Fruit fly (Drosophila melanogaster) whole organism, prepupa: ENCODE results near the gene Ucp4C.

Source experiments
- Blimp-1 ChIP-seq: fragments of 200-800 bp; sonication (Bioruptor generic); optimal IDR thresholded peaks from 3 replicates; lab custom pipeline; 2017; ENCODE audit warnings: missing biosample characterization, missing genetic modification characterization, mild to moderate bottlenecking, moderate library complexity, missing genetic modification reagents
- CG10631 ChIP-seq: fragments of 200-800 bp; sonication (Bioruptor generic); optimal IDR thresholded peaks from 2 replicates; lab custom pipeline; 2016; ENCODE audit warnings: missing biosample characterization, missing genetic modification characterization
- CG10669 ChIP-seq: fragments of 200-800 bp; sonication (Bioruptor generic); optimal IDR thresholded peaks from 3 replicates; lab custom pipeline; 2018; ENCODE audit warnings: missing biosample characterization, mild to moderate bottlenecking, missing genetic modification characterization, moderate library complexity
- CG11902 ChIP-seq: fragments of 200-800 bp; sonication (Bioruptor generic); optimal IDR thresholded peaks from 3 replicates; lab custom pipeline; 2016; ENCODE audit warnings: missing biosample characterization, missing genetic modification characterization
- CG1621 ChIP-seq: fragments of 200-800 bp; sonication (Bioruptor generic); optimal IDR thresholded peaks from 3 replicates; lab custom pipeline; 2018; ENCODE audit warnings: missing biosample characterization, mild to moderate bottlenecking, missing genetic modification characterization
- CG32006 ChIP-seq: fragments of 200-800 bp; sonication (Bioruptor generic); optimal IDR thresholded peaks from 3 replicates; lab custom pipeline; 2017; ENCODE audit warnings: missing biosample characterization, mild to moderate bottlenecking, missing genetic modification characterization
- CG34406 ChIP-seq: fragments of 200-800 bp; sonication (Bioruptor generic); optimal IDR thresholded peaks from 3 replicates; lab custom pipeline; 2016; ENCODE audit warnings: missing biosample characterization, missing genetic modification characterization
- CG6163 ChIP-seq: fragments of 200-800 bp; sonication (Bioruptor generic); IDR thresholded peaks from 3 replicates; pipeline ENCODE4 v1.3.6; 2022; ENCODE audit warnings: missing biosample characterization, missing genetic modification characterization
- CG6276 ChIP-seq: fragments of 200-800 bp; sonication (Bioruptor generic); optimal IDR thresholded peaks from 2 replicates; lab custom pipeline; 2017; ENCODE audit warnings: missing biosample characterization, mild to moderate bottlenecking, missing genetic modification characterization
- CG6792 ChIP-seq: fragments of 200-800 bp; sonication (Bioruptor generic); optimal IDR thresholded peaks from 3 replicates; lab custom pipeline; 2016; ENCODE audit warnings: missing biosample characterization, missing genetic modification characterization
- CG6808 ChIP-seq: fragments of 200-800 bp; sonication (Bioruptor generic); optimal IDR thresholded peaks from 3 replicates; lab custom pipeline; 2017; ENCODE audit warnings: missing biosample characterization, missing genetic modification characterization, mild to moderate bottlenecking, moderate library complexity, missing genetic modification reagents
- CG6854 ChIP-seq: fragments of 200-800 bp; sonication (Bioruptor generic); optimal IDR thresholded peaks from 2 replicates; lab custom pipeline; 2017; ENCODE audit warnings: missing biosample characterization, mild to moderate bottlenecking, missing genetic modification characterization
- CG7368 ChIP-seq: fragments of 200-800 bp; sonication (Bioruptor generic); optimal IDR thresholded peaks from 3 replicates; lab custom pipeline; 2016; ENCODE audit warnings: missing biosample characterization, missing genetic modification characterization
- CG8119 ChIP-seq: fragments of 200-800 bp; sonication (Bioruptor generic); IDR thresholded peaks from 3 replicates; pipeline ENCODE4 v1.3.6; 2022; ENCODE audit warnings: missing biosample characterization, missing genetic modification characterization
- CG8319 ChIP-seq: fragments of 200-800 bp; sonication (Bioruptor generic); optimal IDR thresholded peaks from 3 replicates; lab custom pipeline; 2016; ENCODE audit warnings: missing biosample characterization, missing genetic modification characterization
- CG8632 ChIP-seq: fragments of 200-800 bp; sonication (Bioruptor generic); optimal IDR thresholded peaks from 3 replicates; lab custom pipeline; 2016; ENCODE audit warnings: missing biosample characterization, missing genetic modification characterization
- Eip75B ChIP-seq: fragments of 200-800 bp; sonication (Bioruptor generic); optimal IDR thresholded peaks from 3 replicates; lab custom pipeline; 2016; ENCODE audit warnings: missing biosample characterization, missing genetic modification characterization
- Eip78C ChIP-seq: fragments of 200-800 bp; sonication (Bioruptor generic); peaks from one replicate; lab custom pipeline; 2016; ENCODE audit warnings: missing biosample characterization, missing genetic modification characterization
- Eip93F ChIP-seq: fragments of 200-800 bp; sonication (Bioruptor generic); optimal IDR thresholded peaks from 2 replicates; lab custom pipeline; 2016; ENCODE audit warnings: missing biosample characterization, mild to moderate bottlenecking, missing genetic modification characterization
- Ets21C ChIP-seq: fragments of 200-800 bp; sonication (Bioruptor generic); optimal IDR thresholded peaks from 3 replicates; lab custom pipeline; 2016; ENCODE audit warnings: missing biosample characterization, missing genetic modification characterization
- Ets96B ChIP-seq: fragments of 200-800 bp; optimal IDR thresholded peaks from 2 replicates; lab custom pipeline; 2019; ENCODE audit warnings: missing biosample characterization, mild to moderate bottlenecking, missing genetic modification characterization, moderate library complexity
- Hr38 ChIP-seq: sonication (Bioruptor generic); optimal IDR thresholded peaks from 2 replicates; lab custom pipeline; 2016; ENCODE audit warnings: missing biosample characterization, missing genetic modification characterization
- Lpt ChIP-seq: fragments of 200-800 bp; sonication (Bioruptor generic); optimal IDR thresholded peaks from 3 replicates; lab custom pipeline; 2016; ENCODE audit warnings: missing biosample characterization, missing genetic modification characterization
- Sox14 ChIP-seq: fragments of 200-800 bp; sonication (Bioruptor generic); optimal IDR thresholded peaks from 3 replicates; lab custom pipeline; 2016; ENCODE audit warnings: missing biosample characterization, missing genetic modification characterization
- achi ChIP-seq: fragments of 200-800 bp; sonication (Bioruptor generic); optimal IDR thresholded peaks from 3 replicates; lab custom pipeline; 2016; ENCODE audit warnings: missing biosample characterization, missing genetic modification characterization
- cyc ChIP-seq: fragments of 200-800 bp; sonication (Bioruptor generic); optimal IDR thresholded peaks from 3 replicates; lab custom pipeline; 2016; ENCODE audit warnings: missing biosample characterization, missing genetic modification characterization
- esn ChIP-seq: fragments of 200-800 bp; sonication (Bioruptor generic); optimal IDR thresholded peaks from 2 replicates; lab custom pipeline; 2016; ENCODE audit warnings: missing biosample characterization, mild to moderate bottlenecking, missing genetic modification characterization, moderate library complexity
- fkh ChIP-seq: fragments of 200-800 bp; sonication (Bioruptor generic); optimal IDR thresholded peaks from 3 replicates; lab custom pipeline; 2017; ENCODE audit warnings: missing biosample characterization, mild to moderate bottlenecking, missing genetic modification characterization, moderate library complexity
- net ChIP-seq: fragments of 200-800 bp; sonication (Bioruptor generic); optimal IDR thresholded peaks from 3 replicates; lab custom pipeline; 2016; ENCODE audit warnings: missing biosample characterization, missing genetic modification characterization
- salr ChIP-seq, 2 experiments: fragments of 200-800 bp; sonication (Bioruptor generic); optimal IDR thresholded peaks; 3 replicates each; lab custom pipeline; 2016 to 2018; ENCODE audit warnings: missing biosample characterization in 2 of 2, missing genetic modification characterization in 2 of 2, mild to moderate bottlenecking in 1 of 2
- svp ChIP-seq: fragments of 200-800 bp; sonication (Bioruptor generic); peaks from one replicate; lab custom pipeline; 2016; ENCODE audit warnings: missing biosample characterization, missing genetic modification characterization

Ucp4C gene

DNA sequence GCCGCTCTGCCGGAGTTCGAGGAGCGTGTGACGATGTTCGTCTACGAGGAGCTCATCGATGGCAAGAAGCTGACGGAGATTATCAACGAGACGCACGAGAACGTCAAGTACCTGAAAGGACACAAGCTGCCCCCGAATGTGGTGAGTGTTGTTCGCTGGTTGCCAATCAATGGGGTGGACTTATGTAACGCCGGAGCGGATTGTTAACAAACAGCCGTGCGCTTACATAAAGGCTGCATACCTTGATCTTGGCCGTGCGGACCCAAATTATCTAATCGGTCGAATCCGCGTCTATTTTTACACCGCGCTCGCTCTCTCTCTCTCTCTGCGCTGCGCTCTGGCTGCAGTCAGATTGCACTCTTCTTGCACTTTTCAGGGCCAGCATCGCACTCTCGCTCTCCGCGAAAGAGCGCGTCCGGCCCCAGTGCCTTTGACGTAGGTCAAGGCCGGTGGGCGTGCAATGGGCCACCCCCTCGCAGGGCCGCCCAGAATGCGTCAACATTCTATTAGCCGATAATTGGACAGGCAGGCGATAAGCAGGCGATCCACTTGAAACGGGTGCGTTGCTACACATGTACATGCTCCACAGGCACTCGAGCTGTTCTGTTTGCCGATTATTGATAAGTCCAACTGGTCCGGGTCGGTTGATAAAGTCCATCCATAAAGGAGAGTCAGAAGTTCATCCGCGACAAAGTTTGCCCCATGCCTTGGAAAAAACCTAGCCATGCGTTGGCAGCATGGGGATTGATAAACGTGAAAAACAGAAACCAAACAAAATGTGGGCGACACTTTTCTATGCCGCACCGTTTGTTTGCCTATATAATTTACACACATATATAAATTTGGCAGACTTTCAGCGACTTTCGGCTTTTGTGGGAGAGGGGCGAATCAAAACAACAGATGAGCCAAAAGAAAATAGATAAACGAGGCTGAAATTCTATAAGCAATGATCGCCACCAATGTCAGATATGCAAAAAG is 23.8 kb upstream of the Ucp4C start (continued):
- TF ChIP-seq Lpt (GFP tag; lab: Kevin White, UChicago) (no peak), achi (GFP tag; lab: Kevin White, UChicago) (no peak), CG6854 (GFP tag; lab: Kevin White, UChicago) (no peak), CG6808 (GFP tag; lab: Kevin White, UChicago) (no peak), salr (GFP tag; optimal IDR thresholded peaks at IDR 0.05; lab: Kevin White, UChicago) (no peak), CG6792 (no peak)
- TF ChIP-seq, all 60 proteins: peak for 12

DNA sequence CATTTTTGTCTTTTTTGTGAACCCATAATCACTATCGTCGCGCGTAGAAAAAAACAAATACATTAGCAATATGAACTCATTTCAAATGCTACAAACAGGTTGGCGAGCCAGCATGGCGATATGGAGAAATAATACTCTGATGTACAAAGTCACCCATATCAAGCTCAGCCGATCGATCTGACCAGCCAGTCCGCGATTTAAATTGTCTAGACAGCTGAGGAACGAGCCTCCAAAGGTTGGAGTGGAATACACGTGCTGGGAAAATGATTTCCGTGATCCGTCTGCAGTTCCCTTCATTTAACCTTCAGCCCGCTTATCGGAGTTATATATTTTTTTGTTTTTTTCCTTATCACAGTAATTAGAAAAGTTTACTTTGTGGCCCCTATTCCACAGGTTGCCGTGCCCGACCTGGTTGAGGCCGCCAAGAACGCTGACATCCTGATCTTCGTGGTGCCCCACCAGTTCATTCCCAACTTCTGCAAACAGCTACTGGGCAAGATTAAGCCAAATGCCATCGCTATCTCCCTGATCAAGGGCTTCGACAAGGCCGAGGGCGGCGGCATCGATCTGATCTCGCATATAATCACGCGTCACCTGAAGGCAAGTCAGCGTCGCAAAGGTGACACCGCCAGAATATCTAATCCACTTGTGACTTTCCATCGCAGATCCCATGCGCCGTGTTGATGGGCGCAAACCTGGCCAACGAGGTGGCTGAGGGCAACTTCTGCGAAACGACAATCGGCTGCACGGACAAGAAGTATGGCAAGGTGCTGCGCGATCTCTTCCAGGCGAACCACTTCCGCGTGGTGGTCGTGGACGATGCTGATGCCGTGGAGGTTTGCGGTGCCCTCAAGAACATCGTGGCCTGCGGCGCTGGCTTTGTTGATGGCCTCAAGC is 22.5 kb upstream of the Ucp4C start:
- peak; percentile 90 for TF ChIP-seq svp (GFP tag; lab: Kevin White, UChicago)
- TF ChIP-seq CG8119 (GFP tag; lab: Robert Waterston, UW) = no peak

DNA sequence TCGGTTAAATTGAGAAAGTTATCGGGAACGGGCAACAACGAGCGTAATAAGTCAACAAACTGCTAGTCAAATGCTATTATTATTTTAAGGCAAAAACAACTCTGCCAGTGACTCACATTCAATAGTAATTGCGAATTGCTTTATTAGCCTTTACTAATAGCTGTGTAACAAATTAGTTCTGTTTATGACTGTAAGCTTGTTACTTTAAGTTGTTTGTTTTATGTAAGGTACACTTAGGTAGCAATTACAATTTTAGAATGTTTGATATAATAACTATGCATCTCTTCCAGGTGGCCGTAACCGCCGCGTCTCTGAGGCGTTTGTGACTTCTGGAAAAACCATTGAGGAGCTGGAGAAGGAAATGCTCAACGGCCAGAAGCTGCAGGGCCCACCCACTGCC is 21.6 kb upstream of the Ucp4C start:
- TF ChIP-seq Eip75B (GFP tag; lab: Kevin White, UChicago) = no peak
- TF ChIP-seq Eip78C (GFP tag; lab: Kevin White, UChicago) = no peak
- TF ChIP-seq CG10669 = no peak
- TF ChIP-seq CG6808 (GFP tag; lab: Kevin White, UChicago) = no peak
- TF ChIP-seq fkh (GFP tag; lab: Kevin White, UChicago) = no peak
- TF ChIP-seq CG34406 = no peak
- TF ChIP-seq CG8319 (GFP tag; lab: Kevin White, UChicago) = no peak
- no peak for TF ChIP-seq cyc (GFP tag; lab: Kevin White, UChicago)
- no peak for TF ChIP-seq Ets96B (tag; lab: Kevin White, UChicago)
- no peak for TF ChIP-seq Hr38 (GFP tag; lab: Kevin White, UChicago)
- no peak for TF ChIP-seq CG11902
- TF ChIP-seq Blimp-1 (GFP tag; lab: Kevin White, UChicago) = no peak
- no peak for TF ChIP-seq CG32006 (GFP tag; lab: Kevin White, UChicago)
- TF ChIP-seq CG6276 (GFP tag; lab: Kevin White, UChicago) = no peak
- no peak for TF ChIP-seq CG8119 (GFP tag; lab: Robert Waterston, UW)
- no peak for TF ChIP-seq Eip93F
- no peak for TF ChIP-seq CG6163 (GFP tag; lab: Robert Waterston, UW)
- TF ChIP-seq CG10631 (GFP tag; lab: Kevin White, UChicago) = no peak
- TF ChIP-seq, all 60 proteins: peak for 0

DNA sequence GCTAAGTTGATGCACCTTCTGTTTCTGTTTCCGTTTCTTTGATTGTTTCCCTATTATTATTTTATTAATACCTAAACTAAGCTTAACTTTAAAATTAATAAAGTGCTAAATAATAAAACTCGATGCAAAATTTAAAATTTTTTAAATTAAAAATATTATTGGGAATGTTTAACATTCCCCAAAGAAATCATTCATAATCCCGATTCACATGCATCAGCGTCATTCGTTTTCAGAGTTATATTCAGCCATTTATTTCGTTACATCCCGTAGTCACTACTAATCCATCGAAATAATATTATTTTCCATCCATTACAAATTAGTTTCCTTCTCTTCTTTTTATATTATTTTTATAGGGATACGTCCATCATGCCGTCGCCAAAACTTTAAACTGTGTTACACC is 20.9 kb upstream of the Ucp4C start:
- TF ChIP-seq Ets21C (GFP tag; lab: Kevin White, UChicago) (no peak), CG8632 (no peak), CG1621 (no peak), CG6163 (GFP tag; lab: Robert Waterston, UW) (no peak), net (GFP tag; lab: Kevin White, UChicago) (no peak), Blimp-1 (GFP tag; lab: Kevin White, UChicago) (no peak), CG7368 (GFP tag; lab: Kevin White, UChicago) (no peak), Sox14 (GFP tag; lab: Kevin White, UChicago) (no peak), esn (GFP tag; lab: Kevin White, UChicago) (no peak)
